Worm (Caenorhabditis elegans): ENCODE results near the gene F14H8.5.

- TF ChIP-seq hmbx-1 (tag; optimal IDR thresholded peaks at IDR 0.05) (no peak), tra-4 (tag; optimal IDR thresholded peaks at IDR 0.05) (no peak), flt-1 (GFP tag; IDR thresholded peaks at IDR 0.05) (no peak), ama-1 (optimal IDR thresholded peaks at IDR 0.05) (no peak), ets-7 (tag; optimal IDR thresholded peaks at IDR 0.05) (no peak), hmg-4 (GFP tag; optimal IDR thresholded peaks at IDR 0.05) (no peak), aly-1 (tag; optimal IDR thresholded peaks at IDR 0.05) (no peak), tbx-37 (GFP tag; conservative IDR thresholded peaks at IDR 0.05) (no peak)
Measured at ce11 chrV:14990843-14991242, 30.0 kb upstream of the F14H8.5 start, which contains the start of the genes cdt-2 and T01C3.2.
